Fruit fly (Drosophila melanogaster) whole organism, adult: ENCODE data around the gene CG13449.

Experiments
- cnc ChIP-seq, 2 experiments: fragments of >200 bp; optimal IDR thresholded peaks; 2 replicates each; lab custom pipeline; 2017
- ovo ChIP-seq: fragments of 200-800 bp; sonication (Bioruptor generic); optimal IDR thresholded peaks from 2 replicates; lab custom pipeline; 2016; ENCODE audit warnings: missing biosample characterization, missing genetic modification characterization
- pad ChIP-seq: fragments of 200-800 bp; sonication (Bioruptor generic); optimal IDR thresholded peaks from 3 replicates; lab custom pipeline; 2017; ENCODE audit warnings: missing biosample characterization, missing genetic modification characterization, mild to moderate bottlenecking, moderate library complexity, missing genetic modification reagents
- toe ChIP-seq: fragments of 200-800 bp; sonication (Bioruptor generic); optimal IDR thresholded peaks from 2 replicates; lab custom pipeline; 2016; ENCODE audit warnings: missing biosample characterization, missing genetic modification characterization

DNA sequence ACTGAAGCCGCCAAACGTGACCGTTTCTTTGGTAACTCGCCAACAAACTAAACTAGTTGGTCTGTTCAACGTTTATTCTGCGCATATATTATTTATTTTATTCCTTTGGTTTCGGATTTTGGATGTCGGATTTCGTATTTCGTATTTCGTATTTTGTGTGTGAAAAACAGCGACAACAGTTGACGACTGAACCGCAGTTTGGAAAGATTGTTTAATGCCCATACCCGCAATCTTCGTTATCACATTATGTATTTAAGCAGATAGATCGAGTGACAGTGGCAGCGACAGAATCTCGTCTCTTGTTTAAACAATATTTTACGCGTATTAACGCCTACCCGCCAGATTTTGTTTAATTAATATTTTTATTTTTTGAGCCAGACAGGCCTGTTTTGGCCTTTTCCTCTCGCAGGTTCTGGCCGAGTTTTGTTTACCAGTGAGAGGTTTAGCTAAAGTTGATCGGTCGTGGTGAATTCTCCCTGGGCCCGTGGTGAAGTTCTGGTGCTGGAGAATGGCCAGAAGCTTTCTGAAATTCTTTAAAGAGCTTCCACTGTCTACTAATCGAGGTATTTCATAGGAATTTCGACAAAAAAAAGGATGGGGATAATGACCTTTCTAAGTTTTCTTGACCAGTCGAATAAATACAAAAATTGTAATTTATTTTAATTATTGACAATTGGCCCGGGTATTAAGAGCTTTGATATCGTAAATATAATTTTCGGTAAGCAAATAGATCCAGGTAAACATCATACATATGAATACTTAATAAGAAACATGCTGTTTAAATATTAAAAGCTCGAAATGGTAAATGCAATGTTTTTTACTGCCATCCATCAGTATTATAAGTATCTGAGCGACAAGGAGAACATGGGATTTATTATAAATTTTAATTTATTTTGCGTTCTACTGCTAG is 35.3 kb upstream of the CG13449 start, which contains the start of the genes comm3 and CG43083:
- TF ChIP-seq cnc (optimal IDR thresholded peaks at IDR 0.05; lab: Kevin White, UChicago) (no peak), ovo (GFP tag; lab: Kevin White, UChicago) (no peak), toe (GFP tag; lab: Kevin White, UChicago) (no peak), pad (GFP tag; lab: Kevin White, UChicago) (no peak)
